Fruit fly (Drosophila melanogaster) whole organism, embryonic: Measurements from ENCODE around the gene SPARC.
A peak's percentile ranks its signal among the peaks of the same experiment; 100 is the strongest.

Source experiments
- Aef1 ChIP-seq: fragments of 200-800 bp; sonication (Bioruptor generic); IDR thresholded peaks from 3 replicates; pipeline ENCODE4 v1.3.6; 2022; ENCODE audit warnings: missing biosample characterization, missing genetic modification characterization
- B-H1 ChIP-seq: fragments of 200-800 bp; sonication (Bioruptor generic); IDR thresholded peaks from 3 replicates; pipeline ENCODE4 v1.3.6; 2022; ENCODE audit warnings: missing biosample characterization, missing genetic modification characterization
- Bdp1 ChIP-seq: fragments of 200-800 bp; sonication (Bioruptor generic); optimal IDR thresholded peaks from 3 replicates; lab custom pipeline; 2016; ENCODE audit warnings: missing biosample characterization, missing genetic modification characterization
- BtbVII ChIP-seq: fragments of 200-800 bp; sonication (Bioruptor generic); optimal IDR thresholded peaks from 3 replicates; lab custom pipeline; 2017; ENCODE audit warnings: missing biosample characterization, mild to moderate bottlenecking, missing genetic modification characterization
- CG1024 ChIP-seq: fragments of 200-800 bp; sonication (Bioruptor generic); IDR thresholded peaks from 2 replicates; pipeline ENCODE4 v1.3.6; 2022; ENCODE audit warnings: missing biosample characterization, missing genetic modification characterization
- CG10543 ChIP-seq: fragments of 200-800 bp; sonication (Bioruptor generic); optimal IDR thresholded peaks from 3 replicates; lab custom pipeline; 2017; ENCODE audit warnings: missing biosample characterization, mild to moderate bottlenecking, missing genetic modification characterization, moderate library complexity
- CG10565 ChIP-seq: fragments of 200-800 bp; sonication (Bioruptor generic); optimal IDR thresholded peaks from 3 replicates; lab custom pipeline; 2016; ENCODE audit warnings: missing biosample characterization, mild to moderate bottlenecking, missing genetic modification characterization
- CG12104 ChIP-seq: fragments of 200-800 bp; sonication (Bioruptor generic); optimal IDR thresholded peaks from 3 replicates; lab custom pipeline; 2016; ENCODE audit warnings: missing biosample characterization, missing genetic modification characterization
- CG17829 ChIP-seq: fragments of 200-800 bp; optimal IDR thresholded peaks from 2 replicates; lab custom pipeline; 2019; ENCODE audit warnings: missing biosample characterization, mild to moderate bottlenecking, missing genetic modification characterization, moderate library complexity
- CG18599 ChIP-seq: fragments of 200-800 bp; sonication (Bioruptor generic); optimal IDR thresholded peaks from 3 replicates; lab custom pipeline; 2017; ENCODE audit warnings: missing biosample characterization, missing genetic modification characterization, mild to moderate bottlenecking, moderate library complexity, missing genetic modification reagents
- CG2116 ChIP-seq: fragments of 200-800 bp; sonication (Bioruptor generic); optimal IDR thresholded peaks from 3 replicates; lab custom pipeline; 2018; ENCODE audit warnings: missing biosample characterization, mild to moderate bottlenecking, missing genetic modification characterization
- CG31388 ChIP-seq: fragments of 200-800 bp; sonication (Bioruptor generic); optimal IDR thresholded peaks from 2 replicates; lab custom pipeline; 2016; ENCODE audit warnings: missing biosample characterization, missing genetic modification characterization
- CG31441 ChIP-seq: fragments of 200-800 bp; sonication (Bioruptor generic); IDR thresholded peaks from 2 replicates; pipeline ENCODE4 v1.3.6; 2022; ENCODE audit warnings: missing biosample characterization, missing genetic modification characterization
- CG32767 ChIP-seq: fragments of 200-800 bp; sonication (Bioruptor generic); IDR thresholded peaks from 2 replicates; pipeline ENCODE4 v1.3.6; 2022; ENCODE audit warnings: missing biosample characterization, missing genetic modification characterization
- CG32772 ChIP-seq: fragments of 200-800 bp; sonication (Bioruptor generic); IDR thresholded peaks from 2 replicates; pipeline ENCODE4 v1.3.6; 2022; ENCODE audit warnings: missing biosample characterization, missing genetic modification characterization
- CG3726 ChIP-seq: fragments of 200-800 bp; sonication (Bioruptor generic); IDR thresholded peaks from 3 replicates; pipeline ENCODE4, ENCODE4 v1.3.6; 2022; ENCODE audit warnings: missing biosample characterization, missing genetic modification characterization
- CG4282 ChIP-seq: fragments of 200-800 bp; sonication (Bioruptor generic); optimal IDR thresholded peaks from 2 replicates; lab custom pipeline; 2016; ENCODE audit warnings: missing biosample characterization, missing genetic modification characterization
- CG7786 ChIP-seq: fragments of 200-800 bp; sonication (Bioruptor generic); optimal IDR thresholded peaks from 2 replicates; lab custom pipeline; 2016; ENCODE audit warnings: missing biosample characterization, missing genetic modification characterization
- CG9609 ChIP-seq: fragments of 200-800 bp; sonication (Bioruptor generic); optimal IDR thresholded peaks from 3 replicates; lab custom pipeline; 2016; ENCODE audit warnings: missing biosample characterization, missing genetic modification characterization
- CG9727 ChIP-seq: fragments of 200-800 bp; sonication (Bioruptor generic); optimal IDR thresholded peaks from 3 replicates; lab custom pipeline; 2017; ENCODE audit warnings: missing biosample characterization, mild to moderate bottlenecking, missing genetic modification characterization
- CG9817 ChIP-seq: fragments of 200-800 bp; sonication (Bioruptor generic); optimal IDR thresholded peaks from 2 replicates; lab custom pipeline; 2018; ENCODE audit warnings: missing biosample characterization, mild to moderate bottlenecking, missing genetic modification characterization, moderate library complexity
- Camta ChIP-seq: fragments of 200-800 bp; sonication (Bioruptor generic); optimal IDR thresholded peaks from 2 replicates; lab custom pipeline; 2016; ENCODE audit warnings: missing biosample characterization, missing genetic modification characterization
- CrebB ChIP-seq: fragments of 200-800 bp; sonication (Bioruptor generic); optimal IDR thresholded peaks from 3 replicates; lab custom pipeline; 2018; ENCODE audit warnings: missing biosample characterization, mild to moderate bottlenecking, missing genetic modification characterization
- Dek ChIP-seq: fragments of 200-800 bp; sonication (Bioruptor generic); optimal IDR thresholded peaks from 3 replicates; lab custom pipeline; 2019; ENCODE audit warnings: missing biosample characterization, mild to moderate bottlenecking, missing genetic modification characterization, moderate library complexity
- E2f1 ChIP-seq: fragments of 200-800 bp; sonication (Bioruptor generic); IDR thresholded peaks from 2 replicates; pipeline ENCODE4 v1.3.6; 2022; ENCODE audit warnings: missing biosample characterization, missing genetic modification characterization
- HLHmδ ChIP-seq: fragments of 200-800 bp; sonication (Bioruptor generic); optimal IDR thresholded peaks from 2 replicates; lab custom pipeline; 2018; ENCODE audit warnings: missing biosample characterization, mild to moderate bottlenecking, missing genetic modification characterization, moderate library complexity
- Optix ChIP-seq: fragments of 200-800 bp; sonication (Bioruptor generic); IDR thresholded peaks from 3 replicates; pipeline ENCODE4 v1.3.6; 2022; ENCODE audit warnings: missing biosample characterization, missing genetic modification characterization
- Sry-β ChIP-seq: fragments of 200-800 bp; sonication (Bioruptor generic); optimal IDR thresholded peaks from 2 replicates; lab custom pipeline; 2018; ENCODE audit warnings: missing biosample characterization, mild to moderate bottlenecking, missing genetic modification characterization, moderate library complexity
- Tbp ChIP-seq: fragments of >200 bp; optimal IDR thresholded peaks from 2 replicates; lab custom pipeline; 2018; ENCODE audit warnings: missing biosample characterization, missing genetic modification characterization
- Trl ChIP-seq, 3 experiments: fragments of >200 bp in 2 of 3; fragments of 200-800 bp in 1 of 3; sonication (Bioruptor generic) in 1 of 3; optimal IDR thresholded peaks; 2 replicates in 1 of 3; 3 replicates in 2 of 3; lab custom pipeline; 2016 to 2017; ENCODE audit warnings: missing biosample characterization in 1 of 3, missing genetic modification characterization in 1 of 3
- Usf ChIP-seq: fragments of 200-800 bp; sonication (Bioruptor generic); optimal IDR thresholded peaks from 2 replicates; lab custom pipeline; 2017; ENCODE audit warnings: missing genotype, missing biosample characterization, missing genetic modification characterization
- abd-A ChIP-seq: fragments of 200-800 bp; sonication (Bioruptor generic); optimal IDR thresholded peaks from 3 replicates; lab custom pipeline; 2019; ENCODE audit warnings: missing biosample characterization, mild to moderate bottlenecking, missing genetic modification characterization, moderate library complexity
- ash1 ChIP-seq: fragments of 200-800 bp; sonication (Bioruptor generic); optimal IDR thresholded peaks from 2 replicates; lab custom pipeline; 2018; ENCODE audit warnings: missing biosample characterization, mild to moderate bottlenecking, missing genetic modification characterization
- bsh ChIP-seq, 2 experiments: fragments of 200-800 bp; sonication (Bioruptor generic); optimal IDR thresholded peaks; 2 replicates each; lab custom pipeline; 2017 to 2018; ENCODE audit warnings: mild to moderate bottlenecking in 2 of 2, missing biosample characterization in 2 of 2, missing genetic modification characterization in 2 of 2, moderate library complexity in 1 of 2
- cas ChIP-seq: fragments of 200-800 bp; sonication (Bioruptor generic); IDR thresholded peaks from 2 replicates; pipeline ENCODE4 v1.3.6; 2022; ENCODE audit warnings: missing biosample characterization, missing genetic modification characterization
- danr ChIP-seq: fragments of 200-800 bp; sonication (Bioruptor generic); IDR thresholded peaks from 2 replicates; pipeline ENCODE4 v1.3.6; 2022; ENCODE audit warnings: missing biosample characterization, missing genetic modification characterization
- dm ChIP-seq: fragments of 200-800 bp; sonication (Bioruptor generic); optimal IDR thresholded peaks from 3 replicates; lab custom pipeline; 2016; ENCODE audit warnings: missing biosample characterization, missing genetic modification characterization
- eyg ChIP-seq: fragments of 200-800 bp; sonication (Bioruptor generic); optimal IDR thresholded peaks from 3 replicates; lab custom pipeline; 2016; ENCODE audit warnings: missing biosample characterization, missing genetic modification characterization
- lov ChIP-seq, 2 experiments: fragments of 200-800 bp in 1 of 2; fragments of >200 bp in 1 of 2; sonication (Bioruptor generic) in 1 of 2; IDR thresholded peaks in 1 of 2; optimal IDR thresholded peaks in 1 of 2; 2 replicates in 1 of 2; 3 replicates in 1 of 2; pipeline versions ENCODE4 v1.3.6 to Lab custom; 2017 to 2022; ENCODE audit warnings: missing biosample characterization in 1 of 2, missing genetic modification characterization in 1 of 2
- mirr ChIP-seq: fragments of 200-800 bp; sonication (Bioruptor generic); optimal IDR thresholded peaks from 3 replicates; lab custom pipeline; 2018; ENCODE audit warnings: missing biosample characterization, mild to moderate bottlenecking, missing genetic modification characterization
- nom ChIP-seq: fragments of 200-800 bp; sonication (Bioruptor generic); optimal IDR thresholded peaks from 2 replicates; lab custom pipeline; 2017; ENCODE audit warnings: missing biosample characterization, missing genetic modification characterization, mild to moderate bottlenecking, moderate library complexity, missing genetic modification reagents
- pho ChIP-seq: fragments of 200-800 bp; sonication (Bioruptor generic); optimal IDR thresholded peaks from 2 replicates; lab custom pipeline; 2016; ENCODE audit warnings: missing biosample characterization, missing genetic modification characterization
- prd ChIP-seq, 3 experiments: fragments of >200 bp in 2 of 3; fragments of 200-800 bp in 1 of 3; sonication (Bioruptor generic) in 1 of 3; optimal IDR thresholded peaks in 2 of 3; IDR thresholded peaks in 1 of 3; 2 replicates in 2 of 3; 3 replicates in 1 of 3; pipeline versions ENCODE4 v1.3.6 to Lab custom; 2017 to 2022; ENCODE audit warnings: missing biosample characterization in 1 of 3, missing genetic modification characterization in 1 of 3
- row ChIP-seq: fragments of 200-800 bp; sonication (Bioruptor generic); IDR thresholded peaks from 3 replicates; pipeline ENCODE4 v1.3.6; 2022; ENCODE audit warnings: missing biosample characterization, missing genetic modification characterization
- sd ChIP-seq: fragments of 200-800 bp; sonication (Bioruptor generic); optimal IDR thresholded peaks from 3 replicates; lab custom pipeline; 2018; ENCODE audit warnings: missing biosample characterization, mild to moderate bottlenecking, missing genetic modification characterization, moderate library complexity
- sens-2 ChIP-seq: fragments of 200-800 bp; sonication (Bioruptor generic); IDR thresholded peaks from 2 replicates; pipeline ENCODE4 v1.3.6; 2022; ENCODE audit warnings: missing biosample characterization, missing genetic modification characterization
- sr ChIP-seq: fragments of 200-800 bp; sonication (Bioruptor generic); IDR thresholded peaks from 3 replicates; pipeline ENCODE4 v1.3.6; 2022; ENCODE audit warnings: missing biosample characterization, missing genetic modification characterization
- ssp ChIP-seq: fragments of 200-800 bp; sonication (Bioruptor generic); IDR thresholded peaks from 2 replicates; pipeline ENCODE4 v1.3.6; 2022; ENCODE audit warnings: missing biosample characterization, missing genetic modification characterization
- z ChIP-seq: fragments of 200-800 bp; sonication (Bioruptor generic); IDR thresholded peaks from 3 replicates; pipeline ENCODE4 v1.3.6; 2022; ENCODE audit warnings: missing biosample characterization, missing genetic modification characterization
- zen2 ChIP-seq: fragments of 200-800 bp; sonication (Bioruptor generic); IDR thresholded peaks from 3 replicates; pipeline ENCODE4 v1.3.6; 2022; ENCODE audit warnings: missing biosample characterization, missing genetic modification characterization; ENCODE audit not compliant: partially characterized antibody

The SPARC gene

DNA sequence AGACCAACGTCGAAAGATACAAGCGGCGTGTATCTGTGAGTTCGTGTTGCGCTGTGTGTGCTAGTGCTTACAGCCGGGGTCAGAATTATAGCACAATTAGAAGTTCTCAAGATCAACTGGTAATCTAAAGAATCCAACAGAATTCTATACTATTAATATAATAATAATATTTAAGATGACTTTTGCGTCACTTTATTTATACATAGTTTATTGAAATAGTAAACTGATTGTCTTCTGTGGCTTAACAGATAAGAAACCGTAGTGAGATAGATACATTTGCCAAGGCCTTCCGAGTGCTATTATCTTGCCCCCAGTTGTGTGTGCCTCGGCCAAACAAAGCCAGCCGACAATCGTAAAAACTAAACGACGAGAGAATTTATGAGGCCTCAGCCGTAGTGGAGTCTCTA is 14.5 kb upstream of the SPARC start (continued):
- no peak for TF ChIP-seq prd (optimal IDR thresholded peaks at IDR 0.05; lab: Kevin White, UChicago)
- TF ChIP-seq prd (GFP tag; IDR thresholded peaks at IDR 0.05; lab: Robert Waterston, UW), result peak; percentile 83
- TF ChIP-seq CG1024 (GFP tag; lab: Robert Waterston, UW), result 0 out of 2 replicates have a peak, but pooled peaks have one; percentile 22
- TF ChIP-seq CG31388 (GFP tag; lab: Kevin White, UChicago), result no peak
- TF ChIP-seq Tbp (GFP tag; lab: Kevin White, UChicago), result no peak
- TF ChIP-seq dm (GFP tag; lab: Kevin White, UChicago), result no peak
- TF ChIP-seq sr (GFP tag; lab: Robert Waterston, UW), result no peak
- TF ChIP-seq CG9727 (GFP tag; lab: Kevin White, UChicago), result peak; percentile 80
- peak; percentile 22; the same call in 1 of the 2 replicates for TF ChIP-seq CG32772 (GFP tag; lab: Robert Waterston, UW)
- peak; percentile 54; the same call in 1 of the 3 replicates for TF ChIP-seq Optix (GFP tag; lab: Robert Waterston, UW)
- TF ChIP-seq eyg (GFP tag; lab: Kevin White, UChicago), result no peak
- TF ChIP-seq CG3726 (GFP tag; lab: Robert Waterston, UW), result no peak
- TF ChIP-seq B-H1 (GFP tag; lab: Robert Waterston, UW), result peak; percentile 53
- TF ChIP-seq nom (GFP tag; lab: Kevin White, UChicago), result peak; percentile 72
- no peak for TF ChIP-seq lov (optimal IDR thresholded peaks at IDR 0.05; lab: Kevin White, UChicago)
- 0 out of 3 replicates have a peak, but pooled peaks have one; percentile 62 for TF ChIP-seq lov (GFP tag; IDR thresholded peaks at IDR 0.05; lab: Robert Waterston, UW)
- TF ChIP-seq CG7786 (GFP tag; lab: Kevin White, UChicago), result no peak
- TF ChIP-seq Trl (optimal IDR thresholded peaks at IDR 0.05; lab: Kevin White, UChicago), result no peak
- no peak for TF ChIP-seq Trl (GFP tag; optimal IDR thresholded peaks at IDR 0.05; lab: Kevin White, UChicago)
- TF ChIP-seq CG9609 (GFP tag; lab: Kevin White, UChicago), result no peak
- TF ChIP-seq zen2 (GFP tag; lab: Robert Waterston, UW), result no peak
- peak; percentile 80 to 85 for TF ChIP-seq bsh (GFP tag; optimal IDR thresholded peaks at IDR 0.05; lab: Kevin White, UChicago)
- TF ChIP-seq Bdp1 (GFP tag; lab: Kevin White, UChicago), result no peak
- peak; percentile 60 for TF ChIP-seq CG18599 (GFP tag; lab: Kevin White, UChicago)
- TF ChIP-seq BtbVII (GFP tag; lab: Kevin White, UChicago), result peak; percentile 55
- TF ChIP-seq abd-A, result peak; percentile 13
- peak; percentile 38 for TF ChIP-seq CG12104
- no peak for TF ChIP-seq ash1 (GFP tag; lab: Kevin White, UChicago)
- TF ChIP-seq E2f1 (GFP tag; lab: Robert Waterston, UW), result peak; percentile 23; the same call in 1 of the 2 replicates
- TF ChIP-seq CrebB, result peak; percentile 23
- peak; percentile 87 for TF ChIP-seq CG17829 (tag; lab: Kevin White, UChicago)
- no peak for TF ChIP-seq pho (GFP tag; lab: Kevin White, UChicago)
- TF ChIP-seq Usf (GFP tag; lab: Kevin White, UChicago), result peak; percentile 46
- TF ChIP-seq sd (tag; lab: Kevin White, UChicago), result peak; percentile 40
- peak; percentile 52 for TF ChIP-seq CG9817
- TF ChIP-seq CG31441 (GFP tag; lab: Robert Waterston, UW), result peak; percentile 81
- no peak for TF ChIP-seq ssp (GFP tag; lab: Robert Waterston, UW)
- peak; percentile 56 for TF ChIP-seq CG10543 (GFP tag; lab: Kevin White, UChicago)
- no peak for TF ChIP-seq CG10565
- TF ChIP-seq danr (GFP tag; lab: Robert Waterston, UW), result no peak
- peak; percentile 51 for TF ChIP-seq CG2116 (GFP tag; lab: Kevin White, UChicago)
- peak; percentile 2 for TF ChIP-seq Dek (tag; lab: Kevin White, UChicago)
- TF ChIP-seq mirr, result no peak
- TF ChIP-seq z (GFP tag; lab: Robert Waterston, UW), result no peak
- 0 out of 2 replicates have a peak, but pooled peaks have one; percentile 35 for TF ChIP-seq CG32767 (GFP tag; lab: Robert Waterston, UW)
- no peak for TF ChIP-seq cas
- TF ChIP-seq HLHmδ (GFP tag; lab: Kevin White, UChicago), result no peak
- no peak for TF ChIP-seq sens-2 (GFP tag; lab: Robert Waterston, UW)
- TF ChIP-seq Camta (GFP tag; lab: Kevin White, UChicago), result no peak
- TF ChIP-seq Sry-β, result peak; percentile 35
- peak; percentile 39; the same call in 2 of the 3 replicates for TF ChIP-seq Aef1
- peak; percentile 86 for TF ChIP-seq row (GFP tag; lab: Robert Waterston, UW)
- no peak for TF ChIP-seq CG4282 (GFP tag; lab: Kevin White, UChicago)
